Worm (Caenorhabditis elegans) whole organism, young adult: ENCODE data around the gene ucr-2.1.

ENCODE experiments used
- F10E7.11 ChIP-seq: sonication (generic microtip); optimal IDR thresholded peaks from 2 replicates; lab custom pipeline; 2017; ENCODE audit warnings: mild to moderate bottlenecking, missing genetic modification characterization, moderate library complexity, missing compliant biosample characterization
- F33H1.4 ChIP-seq: fragments of 200-800 bp; sonication (Bioruptor generic); IDR thresholded peaks from 2 replicates; pipeline ENCODE4 v1.3.6; 2022; ENCODE audit warnings: missing genetic modification reagents, missing genetic modification characterization, missing compliant biosample characterization
- F37B4.10 ChIP-seq: fragments of 200-800 bp; sonication (Bioruptor generic); IDR thresholded peaks from 2 replicates; pipeline ENCODE4 v1.3.6; 2022; ENCODE audit warnings: missing genetic modification characterization, missing compliant biosample characterization
- F49E8.2 ChIP-seq: sonication (generic microtip); optimal IDR thresholded peaks from 3 replicates; lab custom pipeline; 2017; ENCODE audit warnings: missing genetic modification characterization, mild to moderate bottlenecking, missing compliant biosample characterization, antibody characterized with exemption, moderate library complexity; ENCODE audit not compliant: insufficient read depth
- F52B5.7 ChIP-seq: sonication (generic microtip); optimal IDR thresholded peaks from 2 replicates; lab custom pipeline; 2016; ENCODE audit warnings: mild to moderate bottlenecking, missing genetic modification characterization, missing compliant biosample characterization
- F55B11.4 ChIP-seq: sonication (generic microtip); optimal IDR thresholded peaks from 2 replicates; lab custom pipeline; 2016; ENCODE audit warnings: missing compliant biosample characterization, missing genetic modification characterization, borderline replicate concordance; ENCODE audit not compliant: insufficient read depth
- F57A8.1 ChIP-seq: fragments of 200-800 bp; sonication (Bioruptor generic); optimal IDR thresholded peaks from 2 replicates; lab custom pipeline; 2018; ENCODE audit warnings: mild to moderate bottlenecking, missing genetic modification characterization, moderate library complexity, missing compliant biosample characterization
- F57C9.4 ChIP-seq: sonication (generic microtip); optimal IDR thresholded peaks from 2 replicates; lab custom pipeline; 2017; ENCODE audit warnings: mild to moderate bottlenecking, missing genetic modification characterization, missing compliant biosample characterization
- K11D2.4 ChIP-seq: fragments of 200-800 bp; sonication (Bioruptor generic); IDR thresholded peaks from 2 replicates; pipeline ENCODE4 v1.3.6; 2022; ENCODE audit warnings: missing genetic modification reagents, missing genetic modification characterization, missing compliant biosample characterization
- Y53G8AR.9 ChIP-seq: fragments of 200-800 bp; sonication (Bioruptor generic); conservative IDR thresholded peaks from 2 replicates; pipeline ENCODE4 v1.3.6; 2022; ENCODE audit warnings: missing genetic modification reagents, missing genetic modification characterization, missing compliant biosample characterization
- Y79H2A.3 ChIP-seq: fragments of 200-800 bp; sonication (Bioruptor generic); conservative IDR thresholded peaks from 2 replicates; pipeline ENCODE4 v1.3.6; 2022; ENCODE audit warnings: missing genetic modification reagents, missing genetic modification characterization, missing compliant biosample characterization
- aptf-2 ChIP-seq: fragments of 200-800 bp; sonication (Bioruptor generic); conservative IDR thresholded peaks from 2 replicates; pipeline ENCODE4 v1.3.6; 2022; ENCODE audit warnings: missing genetic modification reagents, missing genetic modification characterization, missing compliant biosample characterization
- attf-3 ChIP-seq: fragments of 200-800 bp; sonication (Bioruptor generic); conservative IDR thresholded peaks from 2 replicates; pipeline ENCODE4 v1.3.6; 2022; ENCODE audit warnings: missing genetic modification reagents, missing genetic modification characterization, missing compliant biosample characterization
- attf-6 ChIP-seq: fragments of 200-800 bp; sonication (Bioruptor generic); IDR thresholded peaks from 2 replicates; pipeline ENCODE4 v1.3.6; 2022; ENCODE audit warnings: missing genetic modification reagents, missing genetic modification characterization, missing compliant biosample characterization
- ccch-3 ChIP-seq: fragments of 200-800 bp; sonication (Bioruptor generic); optimal IDR thresholded peaks from 2 replicates; lab custom pipeline; 2018; ENCODE audit warnings: mild to moderate bottlenecking, missing genetic modification characterization, missing compliant biosample characterization
- ceh-40 ChIP-seq: fragments of 200-800 bp; sonication (Bioruptor generic); IDR thresholded peaks from 2 replicates; pipeline ENCODE4 v1.3.6; 2022; ENCODE audit warnings: missing genetic modification characterization, missing compliant biosample characterization
- ceh-58 ChIP-seq: fragments of 200-800 bp; sonication (Bioruptor generic); IDR thresholded peaks from 2 replicates; pipeline ENCODE4 v1.3.6; 2022; ENCODE audit warnings: missing genetic modification characterization, missing compliant biosample characterization
- ceh-79 ChIP-seq: sonication (generic microtip); optimal IDR thresholded peaks from 2 replicates; lab custom pipeline; 2017; ENCODE audit warnings: mild to moderate bottlenecking, missing genetic modification characterization, missing compliant biosample characterization
- chd-7 ChIP-seq: sonication (generic microtip); optimal IDR thresholded peaks from 2 replicates; lab custom pipeline; 2016; ENCODE audit warnings: mild to moderate bottlenecking, missing genetic modification characterization, moderate library complexity, missing compliant biosample characterization
- die-1 ChIP-seq: sonication (generic microtip); optimal IDR thresholded peaks from 2 replicates; lab custom pipeline; 2016; ENCODE audit warnings: missing genotype, mild to moderate bottlenecking, missing genetic modification characterization, missing compliant biosample characterization
- egl-44 ChIP-seq: fragments of 200-800 bp; sonication (Bioruptor generic); IDR thresholded peaks from 2 replicates; pipeline ENCODE4 v1.3.6; 2022; ENCODE audit warnings: missing genetic modification reagents, missing genetic modification characterization, missing compliant biosample characterization
- fkh-3 ChIP-seq: sonication (generic microtip); optimal IDR thresholded peaks from 2 replicates; lab custom pipeline; 2016; ENCODE audit warnings: mild to moderate bottlenecking, missing genetic modification characterization, missing compliant biosample characterization
- him-1 ChIP-seq: sonication (generic microtip); optimal IDR thresholded peaks from 2 replicates; lab custom pipeline; 2016; ENCODE audit warnings: missing genotype, missing genetic modification reagents, missing genetic modification characterization, missing compliant biosample characterization
- hmg-20 ChIP-seq: fragments of 200-800 bp; sonication (Bioruptor generic); IDR thresholded peaks from 2 replicates; pipeline ENCODE4 v1.3.6; 2022; ENCODE audit warnings: missing genetic modification reagents, missing genetic modification characterization, missing compliant biosample characterization
- lag-1 ChIP-seq: fragments of 200-800 bp; sonication (Bioruptor generic); IDR thresholded peaks from 2 replicates; pipeline ENCODE4 v1.3.6; 2022; ENCODE audit warnings: missing genetic modification reagents, missing genetic modification characterization, missing compliant biosample characterization
- lin-26 ChIP-seq: fragments of 200-800 bp; sonication (Bioruptor generic); IDR thresholded peaks from 2 replicates; pipeline ENCODE4 v1.3.6; 2022; ENCODE audit warnings: missing genetic modification reagents, missing genetic modification characterization, missing compliant biosample characterization
- lin-40 ChIP-seq: sonication (generic microtip); optimal IDR thresholded peaks from 2 replicates; lab custom pipeline; 2016; ENCODE audit warnings: missing genetic modification characterization, mild to moderate bottlenecking, missing compliant biosample characterization, missing genotype, missing genetic modification reagents
- mes-4 ChIP-seq: sonication (generic microtip); optimal IDR thresholded peaks from 2 replicates; lab custom pipeline; 2016; ENCODE audit warnings: missing genotype, missing genetic modification characterization, missing compliant biosample characterization
- nfyb-1 ChIP-seq: fragments of 200-800 bp; sonication (Bioruptor generic); IDR thresholded peaks from 2 replicates; pipeline ENCODE4 v1.3.6; 2022; ENCODE audit warnings: missing genetic modification reagents, missing genetic modification characterization, missing compliant biosample characterization
- nhr-80 ChIP-seq: sonication (generic microtip); optimal IDR thresholded peaks from 2 replicates; lab custom pipeline; 2016; ENCODE audit warnings: missing genetic modification characterization, missing compliant biosample characterization
- repo-1 ChIP-seq: sonication (generic microtip); optimal IDR thresholded peaks from 2 replicates; lab custom pipeline; 2017; ENCODE audit warnings: mild to moderate bottlenecking, missing genetic modification characterization, missing compliant biosample characterization
- sea-2 ChIP-seq: fragments of 200-800 bp; sonication (Bioruptor generic); IDR thresholded peaks from 2 replicates; pipeline ENCODE4 v1.3.6; 2022; ENCODE audit warnings: missing genetic modification characterization, missing compliant biosample characterization
- snpc-1.3 ChIP-seq: sonication (generic microtip); optimal IDR thresholded peaks from 2 replicates; lab custom pipeline; 2017; ENCODE audit warnings: missing genetic modification characterization, mild to moderate bottlenecking, missing compliant biosample characterization, antibody characterized with exemption, moderate library complexity, missing genotype, missing genetic modification reagents; ENCODE audit not compliant: insufficient read depth
- snpc-3.4 ChIP-seq: sonication (generic microtip); optimal IDR thresholded peaks from 2 replicates; lab custom pipeline; 2017; ENCODE audit warnings: missing genetic modification characterization, mild to moderate bottlenecking, missing compliant biosample characterization, antibody characterized with exemption, moderate library complexity, missing genotype, missing genetic modification reagents
- somi-1 ChIP-seq: fragments of 200-800 bp; sonication (Bioruptor generic); optimal IDR thresholded peaks from 2 replicates; lab custom pipeline; 2018; ENCODE audit warnings: mild to moderate bottlenecking, missing genetic modification characterization, missing compliant biosample characterization
- xnd-1 ChIP-seq: sonication (generic microtip); optimal IDR thresholded peaks from 2 replicates; lab custom pipeline; 2016; ENCODE audit warnings: missing genotype, missing genetic modification reagents, missing genetic modification characterization, missing compliant biosample characterization
- ztf-3 ChIP-seq: fragments of 200-800 bp; sonication (Bioruptor generic); optimal IDR thresholded peaks from 2 replicates; lab custom pipeline; 2018; ENCODE audit warnings: mild to moderate bottlenecking, missing genetic modification characterization, missing compliant biosample characterization

The ucr-2.1 gene

ce11 chrX:12006470-12006869 is 11.8 kb upstream of the ucr-2.1 start:
- TF ChIP-seq ceh-40 (GFP tag; lab: Robert Waterston, UW) (no peak), nhr-80 (tag; lab: Kevin White, UChicago) (peak; percentile 34)
- TF ChIP-seq, all 124 proteins: peak for 1

- TF ChIP-seq attf-3 (GFP tag; lab: Robert Waterston, UW) = no peak
- TF ChIP-seq lin-40 = no peak
- TF ChIP-seq snpc-1.3 (tag; lab: Kevin White, UChicago) = no peak
- no peak for TF ChIP-seq F55B11.4 (tag; lab: Kevin White, UChicago)
- TF ChIP-seq F49E8.2 = no peak
- TF ChIP-seq F10E7.11 = no peak
- no peak for TF ChIP-seq aptf-2 (GFP tag; lab: Robert Waterston, UW)
- TF ChIP-seq somi-1 (GFP tag; lab: Kevin White, UChicago) = no peak
- no peak for TF ChIP-seq F37B4.10 (GFP tag; lab: Robert Waterston, UW)
- no peak for TF ChIP-seq die-1
- TF ChIP-seq egl-44 = no peak
- TF ChIP-seq mes-4 (tag; lab: Kevin White, UChicago) = no peak
- TF ChIP-seq nhr-80 (tag; lab: Kevin White, UChicago) = no peak
- TF ChIP-seq ceh-79 (tag; lab: Kevin White, UChicago) = no peak
- TF ChIP-seq snpc-3.4 (tag; lab: Kevin White, UChicago) = no peak
- TF ChIP-seq fkh-3 (tag; lab: Kevin White, UChicago) = no peak
- no peak for TF ChIP-seq Y53G8AR.9 (GFP tag; lab: Robert Waterston, UW)
- no peak for TF ChIP-seq Y79H2A.3
- TF ChIP-seq sea-2 = no peak
These were observed 10.2 kb upstream of the ucr-2.1 start for ce11 chrX:12007905-12008466.

- no peak for TF ChIP-seq snpc-3.4 (tag; lab: Kevin White, UChicago)
- TF ChIP-seq chd-7 = no peak
- no peak for TF ChIP-seq him-1 (tag; lab: Kevin White, UChicago)
- no peak for TF ChIP-seq F52B5.7
- TF ChIP-seq lin-26 (GFP tag; lab: Robert Waterston, UW) = no peak
- TF ChIP-seq snpc-1.3 (tag; lab: Kevin White, UChicago) = no peak
- no peak for TF ChIP-seq nfyb-1
These were observed 3.2 kb downstream of the ucr-2.1 start for ce11 chrX:12021446-12021845.

- TF ChIP-seq ceh-58 = no peak
- no peak for TF ChIP-seq lag-1 (GFP tag; lab: Robert Waterston, UW)
- no peak for TF ChIP-seq xnd-1 (tag; lab: Kevin White, UChicago)
- TF ChIP-seq Y53G8AR.9 (GFP tag; lab: Robert Waterston, UW) = no peak
- no peak for TF ChIP-seq attf-6 (GFP tag; lab: Robert Waterston, UW)
- no peak for TF ChIP-seq K11D2.4 (GFP tag; lab: Robert Waterston, UW)
- no peak for TF ChIP-seq F52B5.7
- TF ChIP-seq hmg-20 (GFP tag; lab: Robert Waterston, UW) = no peak
- TF ChIP-seq F33H1.4 (GFP tag; lab: Robert Waterston, UW) = no peak
- no peak for TF ChIP-seq die-1
- TF ChIP-seq F57A8.1 (GFP tag; lab: Kevin White, UChicago) = no peak
- TF ChIP-seq repo-1 = no peak
- TF ChIP-seq chd-7 = no peak
- no peak for TF ChIP-seq F57C9.4 (tag; lab: Kevin White, UChicago)
- TF ChIP-seq ccch-3 (GFP tag; lab: Kevin White, UChicago) = no peak
- no peak for TF ChIP-seq ztf-3 (GFP tag; lab: Kevin White, UChicago)
- TF ChIP-seq, all 124 proteins: peak for 0
These were observed 4.3 kb downstream of the ucr-2.1 start for ce11 chrX:12022496-12022895.
